Fruit fly (Drosophila melanogaster) whole organism, embryonic: ENCODE results near the gene CG13380.

Source experiments
- CG1024 ChIP-seq: fragments of 200-800 bp; sonication (Bioruptor generic); IDR thresholded peaks from 2 replicates; pipeline ENCODE4 v1.3.6; 2022; ENCODE audit warnings: missing biosample characterization, missing genetic modification characterization
- CG10366 ChIP-seq: fragments of 200-800 bp; sonication (Bioruptor generic); IDR thresholded peaks from 2 replicates; pipeline ENCODE4 v1.3.6; 2022; ENCODE audit warnings: missing biosample characterization, missing genetic modification characterization
- CG10543 ChIP-seq: fragments of 200-800 bp; sonication (Bioruptor generic); optimal IDR thresholded peaks from 3 replicates; lab custom pipeline; 2017; ENCODE audit warnings: missing biosample characterization, mild to moderate bottlenecking, missing genetic modification characterization, moderate library complexity
- CG11093 ChIP-seq: fragments of 200-800 bp; sonication (Bioruptor generic); IDR thresholded peaks from 3 replicates; pipeline ENCODE4 v1.3.6; 2022; ENCODE audit warnings: missing biosample characterization, missing genetic modification characterization
- CG12219 ChIP-seq: fragments of 200-800 bp; sonication (Bioruptor generic); optimal IDR thresholded peaks from 3 replicates; lab custom pipeline; 2018; ENCODE audit warnings: missing biosample characterization, mild to moderate bottlenecking, missing genetic modification characterization
- CG14441 ChIP-seq: fragments of 200-800 bp; sonication (Bioruptor generic); IDR thresholded peaks from 2 replicates; pipeline ENCODE4 v1.3.6; 2022; ENCODE audit warnings: missing biosample characterization, missing genetic modification characterization
- CG14667 ChIP-seq: fragments of 200-800 bp; sonication (Bioruptor generic); IDR thresholded peaks from 2 replicates; pipeline ENCODE4 v1.3.6; 2022; ENCODE audit warnings: missing biosample characterization, missing genetic modification characterization
- CG16815 ChIP-seq: fragments of 200-800 bp; sonication (Bioruptor generic); optimal IDR thresholded peaks from 3 replicates; lab custom pipeline; 2017; ENCODE audit warnings: missing biosample characterization, mild to moderate bottlenecking, missing genetic modification characterization
- CG17328 ChIP-seq: fragments of 200-800 bp; sonication (Bioruptor generic); IDR thresholded peaks from 2 replicates; pipeline ENCODE4 v1.3.6; 2022; ENCODE audit warnings: missing biosample characterization, missing genetic modification characterization
- CG17359 ChIP-seq: fragments of 200-800 bp; sonication (Bioruptor generic); optimal IDR thresholded peaks from 3 replicates; lab custom pipeline; 2018; ENCODE audit warnings: missing biosample characterization, mild to moderate bottlenecking, missing genetic modification characterization, moderate library complexity
- CG18011 ChIP-seq: fragments of 200-800 bp; sonication (Bioruptor generic); optimal IDR thresholded peaks from 2 replicates; lab custom pipeline; 2017; ENCODE audit warnings: missing biosample characterization, missing genetic modification characterization, mild to moderate bottlenecking, moderate library complexity, missing genotype
- CG31441 ChIP-seq: fragments of 200-800 bp; sonication (Bioruptor generic); IDR thresholded peaks from 2 replicates; pipeline ENCODE4 v1.3.6; 2022; ENCODE audit warnings: missing biosample characterization, missing genetic modification characterization
- CG32772 ChIP-seq: fragments of 200-800 bp; sonication (Bioruptor generic); IDR thresholded peaks from 2 replicates; pipeline ENCODE4 v1.3.6; 2022; ENCODE audit warnings: missing biosample characterization, missing genetic modification characterization
- CG3407 ChIP-seq: fragments of 200-800 bp; sonication (Bioruptor generic); optimal IDR thresholded peaks from 2 replicates; lab custom pipeline; 2018; ENCODE audit warnings: missing biosample characterization, mild to moderate bottlenecking, missing genetic modification characterization
- CG4404 ChIP-seq: fragments of 200-800 bp; sonication (Bioruptor generic); IDR thresholded peaks from 2 replicates; pipeline ENCODE4 v1.3.6; 2022; ENCODE audit warnings: missing biosample characterization, missing genetic modification characterization
- CG6175 ChIP-seq: fragments of 200-800 bp; sonication (Bioruptor generic); IDR thresholded peaks from 3 replicates; pipeline ENCODE4 v1.3.6; 2022; ENCODE audit warnings: missing biosample characterization, missing genetic modification characterization
- CG6654 ChIP-seq: fragments of 200-800 bp; sonication (Bioruptor generic); optimal IDR thresholded peaks from 2 replicates; lab custom pipeline; 2017; ENCODE audit warnings: missing biosample characterization, mild to moderate bottlenecking, missing genetic modification characterization
- Dp ChIP-seq: fragments of 200-800 bp; sonication (Bioruptor generic); optimal IDR thresholded peaks from 2 replicates; lab custom pipeline; 2018; ENCODE audit warnings: missing biosample characterization, mild to moderate bottlenecking, missing genetic modification characterization, moderate library complexity
- Dref ChIP-seq: fragments of 200-800 bp; sonication (Bioruptor generic); IDR thresholded peaks from 2 replicates; pipeline ENCODE4 v1.3.6; 2022; ENCODE audit warnings: missing biosample characterization, missing genetic modification characterization
- E2f2 ChIP-seq: fragments of 200-800 bp; sonication (Bioruptor generic); IDR thresholded peaks from 2 replicates; pipeline ENCODE4 v1.3.6; 2022; ENCODE audit warnings: missing biosample characterization, missing genetic modification characterization
- Fer1 ChIP-seq: fragments of 200-800 bp; sonication (Bioruptor generic); optimal IDR thresholded peaks from 2 replicates; lab custom pipeline; 2017; ENCODE audit warnings: missing biosample characterization, mild to moderate bottlenecking, missing genetic modification characterization
- Fer2 ChIP-seq: fragments of 200-800 bp; sonication (Bioruptor generic); optimal IDR thresholded peaks from 2 replicates; lab custom pipeline; 2018; ENCODE audit warnings: missing biosample characterization, mild to moderate bottlenecking, missing genetic modification characterization, moderate library complexity
- Mad ChIP-seq: fragments of 200-800 bp; sonication (Bioruptor generic); optimal IDR thresholded peaks from 2 replicates; lab custom pipeline; 2016; ENCODE audit warnings: missing biosample characterization, missing genetic modification characterization
- Meics ChIP-seq: fragments of 200-800 bp; sonication (Bioruptor generic); optimal IDR thresholded peaks from 2 replicates; lab custom pipeline; 2017; ENCODE audit warnings: missing biosample characterization, mild to moderate bottlenecking, missing genetic modification characterization
- Mrtf ChIP-seq: fragments of 200-800 bp; sonication (Bioruptor generic); IDR thresholded peaks from 3 replicates; pipeline ENCODE4 v1.3.6; 2022; ENCODE audit warnings: missing biosample characterization, missing genetic modification characterization
- NC2α ChIP-seq: fragments of 200-800 bp; sonication (Bioruptor generic); optimal IDR thresholded peaks from 2 replicates; lab custom pipeline; 2016; ENCODE audit warnings: missing biosample characterization, missing genetic modification characterization
- Ravus ChIP-seq: fragments of 200-800 bp; sonication (Bioruptor generic); IDR thresholded peaks from 2 replicates; pipeline ENCODE4 v1.3.6; 2022; ENCODE audit warnings: missing biosample characterization, missing genetic modification characterization
- Stat92E ChIP-seq, 3 experiments: fragments of >200 bp in 2 of 3; fragments of 200-800 bp in 1 of 3; sonication (Bioruptor generic) in 1 of 3; optimal IDR thresholded peaks; 2 replicates each; lab custom pipeline; 2017 to 2019; ENCODE audit warnings: missing biosample characterization in 3 of 3, missing genetic modification characterization in 3 of 3, mild to moderate bottlenecking in 1 of 3, moderate library complexity in 1 of 3
- ac ChIP-seq: fragments of 200-800 bp; sonication (Bioruptor generic); optimal IDR thresholded peaks from 3 replicates; lab custom pipeline; 2017; ENCODE audit warnings: missing biosample characterization, mild to moderate bottlenecking, missing genetic modification characterization
- ap ChIP-seq: fragments of 200-800 bp; sonication (Bioruptor generic); IDR thresholded peaks from 2 replicates; pipeline ENCODE4 v1.3.6; 2022; ENCODE audit warnings: missing biosample characterization, missing genetic modification characterization
- btn ChIP-seq: fragments of 200-800 bp; sonication (Bioruptor generic); optimal IDR thresholded peaks from 2 replicates; lab custom pipeline; 2016; ENCODE audit warnings: missing biosample characterization, missing genetic modification characterization
- cg ChIP-seq: fragments of 200-800 bp; sonication (Bioruptor generic); optimal IDR thresholded peaks from 3 replicates; lab custom pipeline; 2019; ENCODE audit warnings: missing biosample characterization, mild to moderate bottlenecking, missing genetic modification characterization, moderate library complexity
- dan ChIP-seq: fragments of 200-800 bp; sonication (Bioruptor generic); IDR thresholded peaks from 2 replicates; pipeline ENCODE4 v1.3.6; 2022; ENCODE audit warnings: missing biosample characterization, missing genetic modification characterization
- dimm ChIP-seq: fragments of 200-800 bp; sonication (Bioruptor generic); IDR thresholded peaks from 2 replicates; pipeline ENCODE4 v1.3.6; 2022; ENCODE audit warnings: missing biosample characterization, missing genetic modification characterization
- dmrt11E ChIP-seq: fragments of 200-800 bp; sonication (Bioruptor generic); optimal IDR thresholded peaks from 3 replicates; lab custom pipeline; 2018; ENCODE audit warnings: missing biosample characterization, mild to moderate bottlenecking, missing genetic modification characterization, moderate library complexity
- fd102C ChIP-seq: fragments of 200-800 bp; sonication (Bioruptor generic); optimal IDR thresholded peaks from 2 replicates; lab custom pipeline; 2018; ENCODE audit warnings: missing biosample characterization, mild to moderate bottlenecking, missing genetic modification characterization, moderate library complexity
- kni ChIP-seq: fragments of 200-800 bp; sonication (Bioruptor generic); optimal IDR thresholded peaks from 3 replicates; lab custom pipeline; 2017; ENCODE audit warnings: mild to moderate bottlenecking, missing biosample characterization, missing genetic modification reagents, missing genetic modification characterization
- knrl ChIP-seq: fragments of 200-800 bp; sonication (Bioruptor generic); IDR thresholded peaks from 3 replicates; pipeline ENCODE4 v1.3.6; 2022; ENCODE audit warnings: missing biosample characterization, missing genetic modification characterization; ENCODE audit not compliant: partially characterized antibody
- lilli ChIP-seq: fragments of 200-800 bp; sonication (Bioruptor generic); optimal IDR thresholded peaks from 3 replicates; lab custom pipeline; 2016; ENCODE audit warnings: missing biosample characterization, missing genetic modification characterization
- maf-S ChIP-seq: fragments of 200-800 bp; sonication (Bioruptor generic); optimal IDR thresholded peaks from 2 replicates; lab custom pipeline; 2016; ENCODE audit warnings: missing biosample characterization, missing genetic modification characterization
- mam ChIP-seq: fragments of 200-800 bp; sonication (Bioruptor generic); optimal IDR thresholded peaks from 3 replicates; lab custom pipeline; 2016; ENCODE audit warnings: missing biosample characterization, missing genetic modification characterization
- nau ChIP-seq: fragments of 200-800 bp; sonication (Bioruptor generic); optimal IDR thresholded peaks from 3 replicates; lab custom pipeline; 2017; ENCODE audit warnings: missing biosample characterization, mild to moderate bottlenecking, missing genetic modification characterization, missing genetic modification reagents
- nmo ChIP-seq: fragments of 200-800 bp; sonication (Bioruptor generic); optimal IDR thresholded peaks from 2 replicates; lab custom pipeline; 2018; ENCODE audit warnings: missing biosample characterization, mild to moderate bottlenecking, missing genetic modification characterization, moderate library complexity
- pho ChIP-seq: fragments of 200-800 bp; sonication (Bioruptor generic); optimal IDR thresholded peaks from 2 replicates; lab custom pipeline; 2016; ENCODE audit warnings: missing biosample characterization, missing genetic modification characterization
- pum ChIP-seq: fragments of 200-800 bp; sonication (Bioruptor generic); optimal IDR thresholded peaks from 2 replicates; lab custom pipeline; 2016; ENCODE audit warnings: missing biosample characterization, missing genetic modification characterization
- sisA ChIP-seq: fragments of 200-800 bp; sonication (Bioruptor generic); IDR thresholded peaks from 2 replicates; pipeline ENCODE4 v1.3.6; 2022; ENCODE audit warnings: missing biosample characterization, missing genetic modification characterization
- trh ChIP-seq: fragments of 200-800 bp; sonication (Bioruptor generic); optimal IDR thresholded peaks from 2 replicates; lab custom pipeline; 2016; ENCODE audit warnings: missing biosample characterization, missing genetic modification characterization
- tup ChIP-seq: fragments of 200-800 bp; sonication (Bioruptor generic); optimal IDR thresholded peaks from 2 replicates; lab custom pipeline; 2016; ENCODE audit warnings: missing biosample characterization, mild to moderate bottlenecking, missing genetic modification characterization, moderate library complexity
- tx ChIP-seq: fragments of 200-800 bp; sonication (Bioruptor generic); optimal IDR thresholded peaks from 2 replicates; lab custom pipeline; 2016; ENCODE audit warnings: missing biosample characterization, missing genetic modification characterization

CG13380 gene

dm6 chr3L:18640584-18641527 is 23.1 kb upstream of the CG13380 start (continued):
- peak; percentile 94 for TF ChIP-seq Ravus (GFP tag; lab: Robert Waterston, UW)
- TF ChIP-seq nau (GFP tag; lab: Kevin White, UChicago) = peak; percentile 83
- peak; percentile 97 for TF ChIP-seq CG6175 (GFP tag; lab: Robert Waterston, UW)
- peak; percentile 98 for TF ChIP-seq sisA
- TF ChIP-seq btn (GFP tag; lab: Kevin White, UChicago) = peak; percentile 71
- TF ChIP-seq CG10366 (GFP tag; lab: Robert Waterston, UW) = peak; percentile 98
- peak; percentile 75 for TF ChIP-seq CG6654 (GFP tag; lab: Kevin White, UChicago)
- TF ChIP-seq Meics (GFP tag; lab: Kevin White, UChicago) = peak; percentile 93
- TF ChIP-seq Fer1 (GFP tag; lab: Kevin White, UChicago) = peak; percentile 97
- peak; percentile 96 for TF ChIP-seq lilli (GFP tag; lab: Kevin White, UChicago)
- TF ChIP-seq Mrtf = peak; percentile 98
- TF ChIP-seq CG12219 (GFP tag; lab: Kevin White, UChicago) = peak; percentile 92
- peak; percentile 84 for TF ChIP-seq CG18011 (GFP tag; lab: Kevin White, UChicago)
- TF ChIP-seq CG31441 = peak; percentile 97
- peak; percentile 79 for TF ChIP-seq E2f2 (GFP tag; lab: Robert Waterston, UW)
- no peak; the same call in 1 of the 2 replicates for TF ChIP-seq Dref (GFP tag; lab: Robert Waterston, UW)
- no peak for TF ChIP-seq knrl
- TF ChIP-seq CG32772 = peak; percentile 98
- peak; percentile 0 for TF ChIP-seq Dp
- TF ChIP-seq CG3407 (GFP tag; lab: Kevin White, UChicago) = peak; percentile 66
- peak; percentile 94 for TF ChIP-seq CG10543 (GFP tag; lab: Kevin White, UChicago)
- TF ChIP-seq dimm (GFP tag; lab: Robert Waterston, UW) = peak; percentile 95
- TF ChIP-seq nmo (GFP tag; lab: Kevin White, UChicago) = peak; percentile 92
- peak; percentile 93 for TF ChIP-seq Fer2 (tag; lab: Kevin White, UChicago)
- TF ChIP-seq maf-S = peak; percentile 84
- TF ChIP-seq Stat92E (GFP tag; optimal IDR thresholded peaks at IDR 0.05; lab: Kevin White, UChicago) = no peak
- peak; percentile 95 for TF ChIP-seq ap (GFP tag; lab: Robert Waterston, UW)
- TF ChIP-seq kni (GFP tag; lab: Kevin White, UChicago) = peak; percentile 29
- peak; percentile 82 for TF ChIP-seq NC2α
- peak; percentile 63 for TF ChIP-seq trh (GFP tag; lab: Kevin White, UChicago)
- peak; percentile 95 for TF ChIP-seq CG1024 (GFP tag; lab: Robert Waterston, UW)
- peak; percentile 61 for TF ChIP-seq dmrt11E (tag; lab: Kevin White, UChicago)
- peak; percentile 87 for TF ChIP-seq CG16815
- no peak for TF ChIP-seq cg
- no peak for TF ChIP-seq fd102C
- peak; percentile 72 for TF ChIP-seq tup
- peak; percentile 98 for TF ChIP-seq pho
- peak; percentile 97 for TF ChIP-seq CG17328 (GFP tag; lab: Robert Waterston, UW)
- peak; percentile 92 for TF ChIP-seq CG11093 (GFP tag; lab: Robert Waterston, UW)
- peak; percentile 97 for TF ChIP-seq CG14441 (GFP tag; lab: Robert Waterston, UW)
- TF ChIP-seq tx = peak; percentile 93
- TF ChIP-seq CG17359 (tag; lab: Kevin White, UChicago) = peak; percentile 93
- TF ChIP-seq dan (GFP tag; lab: Robert Waterston, UW) = peak; percentile 83
- peak; percentile 97 for TF ChIP-seq CG14667
- TF ChIP-seq Mad (GFP tag; lab: Kevin White, UChicago) = peak; percentile 89
- peak; percentile 98 for TF ChIP-seq mam (GFP tag; lab: Kevin White, UChicago)
- TF ChIP-seq ac (GFP tag; lab: Kevin White, UChicago) = peak; percentile 53
- peak; percentile 78 for TF ChIP-seq pum (GFP tag; lab: Kevin White, UChicago)
- TF ChIP-seq CG4404 (GFP tag; lab: Robert Waterston, UW) = peak; percentile 93
